Fruit fly (Drosophila melanogaster) whole organism, adult: ENCODE results near the gene Txl.

Experiments used
- CG11617 ChIP-seq: fragments of 200-800 bp; sonication (Bioruptor generic); optimal IDR thresholded peaks from 2 replicates; lab custom pipeline; 2017; ENCODE audit warnings: mild to moderate bottlenecking, missing biosample characterization, missing genetic modification reagents, missing genetic modification characterization
- CG12768 ChIP-seq: fragments of 200-800 bp; sonication (Bioruptor generic); optimal IDR thresholded peaks from 2 replicates; lab custom pipeline; 2017; ENCODE audit warnings: missing biosample characterization, missing genetic modification characterization, mild to moderate bottlenecking, moderate library complexity, missing genetic modification reagents
- CG14711 ChIP-seq: fragments of 200-800 bp; sonication (Bioruptor generic); optimal IDR thresholded peaks from 2 replicates; lab custom pipeline; 2018; ENCODE audit warnings: missing biosample characterization, mild to moderate bottlenecking, missing genetic modification characterization, moderate library complexity
- CG1620 ChIP-seq: fragments of 200-800 bp; sonication (Bioruptor generic); optimal IDR thresholded peaks from 2 replicates; lab custom pipeline; 2016; ENCODE audit warnings: missing biosample characterization, missing genetic modification characterization
- CG33017 ChIP-seq: fragments of 200-800 bp; sonication (Bioruptor generic); optimal IDR thresholded peaks from 2 replicates; lab custom pipeline; 2018; ENCODE audit warnings: missing biosample characterization, mild to moderate bottlenecking, missing genetic modification characterization, moderate library complexity
- CG5204 ChIP-seq: fragments of 200-800 bp; sonication (Bioruptor generic); optimal IDR thresholded peaks from 2 replicates; lab custom pipeline; 2016; ENCODE audit warnings: missing biosample characterization, missing genetic modification characterization
- CG7045 ChIP-seq: fragments of 200-800 bp; sonication (Bioruptor generic); optimal IDR thresholded peaks from 2 replicates; lab custom pipeline; 2017; ENCODE audit warnings: missing biosample characterization, mild to moderate bottlenecking, missing genetic modification characterization
- CG7101 ChIP-seq: fragments of 200-800 bp; sonication (Bioruptor generic); optimal IDR thresholded peaks from 2 replicates; lab custom pipeline; 2018; ENCODE audit warnings: missing biosample characterization, mild to moderate bottlenecking, missing genetic modification characterization, moderate library complexity
- Clk ChIP-seq: fragments of 200-800 bp; sonication (Bioruptor generic); optimal IDR thresholded peaks from 2 replicates; lab custom pipeline; 2017; ENCODE audit warnings: missing biosample characterization, missing genetic modification characterization
- Crg-1 ChIP-seq: fragments of 200-800 bp; sonication (Bioruptor generic); optimal IDR thresholded peaks from 2 replicates; lab custom pipeline; 2016; ENCODE audit warnings: missing biosample characterization, missing genetic modification characterization
- Hr96 ChIP-seq: fragments of 200-800 bp; sonication (Bioruptor generic); optimal IDR thresholded peaks from 2 replicates; lab custom pipeline; 2016; ENCODE audit warnings: missing biosample characterization, missing genetic modification characterization
- Mnt ChIP-seq: fragments of 200-800 bp; sonication (Bioruptor generic); optimal IDR thresholded peaks from 2 replicates; lab custom pipeline; 2016; ENCODE audit warnings: missing biosample characterization, mild to moderate bottlenecking, missing genetic modification characterization
- bab1 ChIP-seq: fragments of 200-800 bp; sonication (Bioruptor generic); optimal IDR thresholded peaks from 3 replicates; lab custom pipeline; 2019; ENCODE audit warnings: missing biosample characterization, mild to moderate bottlenecking, missing genetic modification characterization, moderate library complexity
- cic ChIP-seq: fragments of 200-800 bp; sonication (Bioruptor generic); optimal IDR thresholded peaks from 2 replicates; lab custom pipeline; 2017; ENCODE audit warnings: missing biosample characterization, mild to moderate bottlenecking, missing genetic modification characterization, moderate library complexity
- cnc ChIP-seq, 2 experiments: fragments of >200 bp; optimal IDR thresholded peaks; 2 replicates each; lab custom pipeline; 2017
- kay ChIP-seq: fragments of 200-800 bp; sonication (Bioruptor generic); peaks from one replicate; lab custom pipeline; 2016; ENCODE audit warnings: missing biosample characterization, missing genetic modification characterization, borderline replicate concordance
- ovo ChIP-seq: fragments of 200-800 bp; sonication (Bioruptor generic); optimal IDR thresholded peaks from 2 replicates; lab custom pipeline; 2016; ENCODE audit warnings: missing biosample characterization, missing genetic modification characterization
- pad ChIP-seq: fragments of 200-800 bp; sonication (Bioruptor generic); optimal IDR thresholded peaks from 3 replicates; lab custom pipeline; 2017; ENCODE audit warnings: missing biosample characterization, missing genetic modification characterization, mild to moderate bottlenecking, moderate library complexity, missing genetic modification reagents
- tj ChIP-seq: fragments of 200-800 bp; sonication (Bioruptor generic); optimal IDR thresholded peaks from 3 replicates; lab custom pipeline; 2017; ENCODE audit warnings: missing biosample characterization, mild to moderate bottlenecking, missing genetic modification characterization, moderate library complexity
- toe ChIP-seq: fragments of 200-800 bp; sonication (Bioruptor generic); optimal IDR thresholded peaks from 2 replicates; lab custom pipeline; 2016; ENCODE audit warnings: missing biosample characterization, missing genetic modification characterization

The Txl gene

dm6 chr3L:5752903-5753604, 12.6 kb upstream of the Txl start, which contains the start of gene Usp47:
TSS of gene Usp47 (plus strand) at chr3L:5752973.
- TF ChIP-seq CG1620, result peak; percentile 18
- TF ChIP-seq Mnt (GFP tag; lab: Kevin White, UChicago), result peak; percentile 56
- TF ChIP-seq CG7101, result no peak
- no peak for TF ChIP-seq toe
- TF ChIP-seq Crg-1 (GFP tag; lab: Kevin White, UChicago), result no peak
- peak; percentile 23 for TF ChIP-seq bab1 (GFP tag; lab: Kevin White, UChicago)
- TF ChIP-seq pad (GFP tag; lab: Kevin White, UChicago), result no peak

- TF ChIP-seq ovo (GFP tag; lab: Kevin White, UChicago), result no peak
- no peak for TF ChIP-seq CG1620
- TF ChIP-seq CG7045, result peak; percentile 3
- no peak for TF ChIP-seq Clk (GFP tag; lab: Kevin White, UChicago)
- no peak for TF ChIP-seq cnc (optimal IDR thresholded peaks at IDR 0.05; lab: Kevin White, UChicago)
- TF ChIP-seq toe, result no peak
- TF ChIP-seq CG12768 (GFP tag; lab: Kevin White, UChicago), result peak; percentile 29
- TF ChIP-seq bab1 (GFP tag; lab: Kevin White, UChicago), result no peak
- peak; percentile 26 for TF ChIP-seq Mnt (GFP tag; lab: Kevin White, UChicago)
- TF ChIP-seq pad (GFP tag; lab: Kevin White, UChicago), result no peak
- TF ChIP-seq Crg-1 (GFP tag; lab: Kevin White, UChicago), result no peak
- no peak for TF ChIP-seq CG14711 (tag; lab: Kevin White, UChicago)
- no peak for TF ChIP-seq CG5204 (GFP tag; lab: Kevin White, UChicago)
- TF ChIP-seq Hr96 (GFP tag; lab: Kevin White, UChicago), result no peak
- TF ChIP-seq tj (GFP tag; lab: Kevin White, UChicago), result no peak
- no peak for TF ChIP-seq CG33017 (tag; lab: Kevin White, UChicago)
- peak; percentile 98 for TF ChIP-seq cic
- no peak for TF ChIP-seq CG7101
- no peak for TF ChIP-seq kay (GFP tag; lab: Kevin White, UChicago)
- no peak for TF ChIP-seq CG11617 (GFP tag; lab: Kevin White, UChicago)
These were observed 11.9 kb upstream of the Txl start for dm6 chr3L:5753605-5754365.

- TF ChIP-seq CG12768 (GFP tag; lab: Kevin White, UChicago) (no peak), pad (GFP tag; lab: Kevin White, UChicago) (peak; percentile 20), bab1 (GFP tag; lab: Kevin White, UChicago) (peak; percentile 21), cnc (optimal IDR thresholded peaks at IDR 0.05; lab: Kevin White, UChicago) (no peak), Mnt (GFP tag; lab: Kevin White, UChicago) (peak; percentile 98), CG5204 (GFP tag; lab: Kevin White, UChicago) (no peak), tj (GFP tag; lab: Kevin White, UChicago) (peak; percentile 21), CG1620 (peak; percentile 42), CG7101 (peak; percentile 18), CG11617 (GFP tag; lab: Kevin White, UChicago) (peak; percentile 44), Crg-1 (GFP tag; lab: Kevin White, UChicago) (peak; percentile 52), CG14711 (tag; lab: Kevin White, UChicago) (peak; percentile 95), Hr96 (GFP tag; lab: Kevin White, UChicago) (no peak)
These were observed 463 bp upstream of the Txl start, which contains the start of gene CG10576 for dm6 chr3L:5764922-5765843. TSS of gene CG10576 (minus strand) at chr3L:5765702.

- TF ChIP-seq cic (peak; percentile 52), Clk (GFP tag; lab: Kevin White, UChicago) (no peak), CG1620 (no peak), CG12768 (GFP tag; lab: Kevin White, UChicago) (peak; percentile 16), ovo (GFP tag; lab: Kevin White, UChicago) (peak; percentile 83), CG7101 (peak; percentile 48), pad (GFP tag; lab: Kevin White, UChicago) (no peak), CG14711 (tag; lab: Kevin White, UChicago) (peak; percentile 88), bab1 (GFP tag; lab: Kevin White, UChicago) (peak; percentile 54), CG7045 (no peak), CG5204 (GFP tag; lab: Kevin White, UChicago) (no peak), toe (no peak), Mnt (GFP tag; lab: Kevin White, UChicago) (peak; percentile 91), cnc (optimal IDR thresholded peaks at IDR 0.05; lab: Kevin White, UChicago) (no peak), CG11617 (GFP tag; lab: Kevin White, UChicago) (peak; percentile 60), tj (GFP tag; lab: Kevin White, UChicago) (peak; percentile 51), CG33017 (tag; lab: Kevin White, UChicago) (no peak), kay (GFP tag; lab: Kevin White, UChicago) (no peak), Crg-1 (GFP tag; lab: Kevin White, UChicago) (no peak), Hr96 (GFP tag; lab: Kevin White, UChicago) (no peak)
These were observed 3.2 kb downstream of the Txl start, which contains the start of the genes Ppat-Dpck and scny for dm6 chr3L:5768532-5769497. TSS of gene Ppat-Dpck (minus strand) at chr3L:5768794. TSS of gene scny (plus strand) at chr3L:5769002.
